Worm (Caenorhabditis elegans) whole organism, young adult: ENCODE data around the gene C30G12.6.

Experiments
- C17E4.6 ChIP-seq: fragments of 200-800 bp; sonication (Bioruptor generic); IDR thresholded peaks from 2 replicates; pipeline ENCODE4 v1.3.6; 2022; ENCODE audit warnings: missing genetic modification reagents, missing genetic modification characterization, missing compliant biosample characterization
- F33H1.4 ChIP-seq: fragments of 200-800 bp; sonication (Bioruptor generic); IDR thresholded peaks from 2 replicates; pipeline ENCODE4 v1.3.6; 2022; ENCODE audit warnings: missing genetic modification reagents, missing genetic modification characterization, missing compliant biosample characterization
- F55B11.4 ChIP-seq: sonication (generic microtip); optimal IDR thresholded peaks from 2 replicates; lab custom pipeline; 2016; ENCODE audit warnings: missing compliant biosample characterization, missing genetic modification characterization, borderline replicate concordance; ENCODE audit not compliant: insufficient read depth
- Y95B8A.8 ChIP-seq: fragments of 200-800 bp; sonication (Bioruptor generic); IDR thresholded peaks from 2 replicates; pipeline ENCODE4 v1.3.6; 2022; ENCODE audit warnings: missing genetic modification reagents, missing genetic modification characterization, missing compliant biosample characterization
- ama-1 ChIP-seq, 3 experiments: fragments of 150-350 bp in 1 of 3; sonication (generic microtip) in 2 of 3; optimal IDR thresholded peaks; 2 replicates each; lab custom pipeline; 2014 to 2018; ENCODE audit warnings: missing biosample characterization in 2 of 3, missing genetic modification characterization in 2 of 3, missing genetic modification reagents in 2 of 3
- dpff-1 ChIP-seq: sonication (generic microtip); optimal IDR thresholded peaks from 2 replicates; lab custom pipeline; 2017; ENCODE audit warnings: mild to moderate bottlenecking, missing genetic modification characterization, missing compliant biosample characterization
- egl-18 ChIP-seq: fragments of 200-800 bp; sonication (Bioruptor generic); IDR thresholded peaks from 2 replicates; pipeline ENCODE4 v1.3.6; 2022; ENCODE audit warnings: missing genetic modification reagents, missing genetic modification characterization, missing compliant biosample characterization
- hlh-12 ChIP-seq: sonication (generic microtip); optimal IDR thresholded peaks from 2 replicates; lab custom pipeline; 2016; ENCODE audit warnings: missing genetic modification characterization, missing compliant biosample characterization
- nhr-120 ChIP-seq: fragments of 200-800 bp; sonication (Bioruptor generic); IDR thresholded peaks from 2 replicates; pipeline ENCODE4 v1.3.6; 2022; ENCODE audit warnings: missing genetic modification characterization, missing compliant biosample characterization
- tbp1 ChIP-seq: fragments of 200-800 bp; sonication (Bioruptor generic); optimal IDR thresholded peaks from 2 replicates; lab custom pipeline; 2018; ENCODE audit warnings: mild to moderate bottlenecking, missing genetic modification characterization, missing compliant biosample characterization
- zfh-2 ChIP-seq: fragments of 200-800 bp; sonication (Bioruptor generic); conservative IDR thresholded peaks from 2 replicates; pipeline ENCODE4 v1.3.6; 2022; ENCODE audit warnings: missing genetic modification reagents, missing genetic modification characterization, missing compliant biosample characterization

- TF ChIP-seq Y95B8A.8 (GFP tag; lab: Robert Waterston, UW) (0 out of 2 replicates have a peak, but pooled peaks have one; percentile 17), F33H1.4 (GFP tag; lab: Robert Waterston, UW) (peak; percentile 86), egl-18 (no peak), ama-1 (optimal IDR thresholded peaks at IDR 0.05; lab: Kevin White, UChicago) (no peak), ama-1 (GFP tag; optimal IDR thresholded peaks at IDR 0.05; lab: Kevin White, UChicago) (no peak), tbp1 (GFP tag; lab: Kevin White, UChicago) (peak; percentile 68), zfh-2 (no peak), F55B11.4 (tag; lab: Kevin White, UChicago) (no peak), C17E4.6 (GFP tag; lab: Robert Waterston, UW) (no peak), dpff-1 (tag; lab: Kevin White, UChicago) (no peak), nhr-120 (GFP tag; lab: Robert Waterston, UW) (no peak), hlh-12 (tag; lab: Kevin White, UChicago) (no peak)
Observed at ce11 chrII:7301670-7302151, 5.9 kb upstream of the C30G12.6 start, which contains the start of gene cul-4.
